Worm (Caenorhabditis elegans): Measurements from ENCODE around the gene C25F9.2.

ce11 chrV:19380968-19381367 is 40.3 kb upstream of the C25F9.2 start, which contains the start of gene srw-84:
- TF ChIP-seq unc-39 (tag; optimal IDR thresholded peaks at IDR 0.05) (no peak), ama-1 (optimal IDR thresholded peaks at IDR 0.05) (no peak), ztf-11 (tag; optimal IDR thresholded peaks at IDR 0.05) (no peak), fkh-2 (tag; optimal IDR thresholded peaks at IDR 0.05) (no peak), R02D3.7 (tag; optimal IDR thresholded peaks at IDR 0.05) (no peak), nhr-237 (tag; optimal IDR thresholded peaks at IDR 0.05) (no peak), aly-2 (tag; optimal IDR thresholded peaks at IDR 0.05) (no peak), lin-39 (tag; optimal IDR thresholded peaks at IDR 0.05) (no peak), tbx-2 (tag; optimal IDR thresholded peaks at IDR 0.05) (no peak), snpc-4 (tag; optimal IDR thresholded peaks at IDR 0.05) (no peak), lin-15B (tag; optimal IDR thresholded peaks at IDR 0.05) (no peak), nhr-11 (tag; optimal IDR thresholded peaks at IDR 0.05) (no peak)

Data from whole organism, L3 larva.